Fruit fly (Drosophila melanogaster) whole organism, embryonic: ENCODE results near the gene Gdh.

ENCODE experiments used
- ATbp ChIP-seq: fragments of 200-800 bp; sonication (Bioruptor generic); optimal IDR thresholded peaks from 2 replicates; lab custom pipeline; 2017; ENCODE audit warnings: missing biosample characterization, mild to moderate bottlenecking, missing genetic modification characterization, missing genetic modification reagents
- Blimp-1 ChIP-seq: fragments of 200-800 bp; sonication (Bioruptor generic); optimal IDR thresholded peaks from 3 replicates; lab custom pipeline; 2018; ENCODE audit warnings: missing biosample characterization, missing genetic modification characterization, mild to moderate bottlenecking, moderate library complexity, missing genetic modification reagents
- CG10366 ChIP-seq: fragments of 200-800 bp; sonication (Bioruptor generic); IDR thresholded peaks from 2 replicates; pipeline ENCODE4 v1.3.6; 2022; ENCODE audit warnings: missing biosample characterization, missing genetic modification characterization
- CG11093 ChIP-seq: fragments of 200-800 bp; sonication (Bioruptor generic); IDR thresholded peaks from 3 replicates; pipeline ENCODE4 v1.3.6; 2022; ENCODE audit warnings: missing biosample characterization, missing genetic modification characterization
- CG11456 ChIP-seq: fragments of 200-800 bp; sonication (Bioruptor generic); IDR thresholded peaks from 3 replicates; pipeline ENCODE4 v1.3.6; 2022; ENCODE audit warnings: missing biosample characterization, missing genetic modification characterization
- CG11504 ChIP-seq: fragments of 200-800 bp; sonication (Bioruptor generic); optimal IDR thresholded peaks from 3 replicates; lab custom pipeline; 2019; ENCODE audit warnings: missing biosample characterization, mild to moderate bottlenecking, missing genetic modification characterization, moderate library complexity
- CG11560 ChIP-seq: fragments of 200-800 bp; sonication (Bioruptor generic); IDR thresholded peaks from 3 replicates; pipeline ENCODE4 v1.3.6; 2022; ENCODE audit warnings: missing biosample characterization, missing genetic modification characterization
- CG11696 ChIP-seq: fragments of 200-800 bp; sonication (Bioruptor generic); IDR thresholded peaks from 2 replicates; pipeline ENCODE4 v1.3.6; 2022; ENCODE audit warnings: missing biosample characterization, missing genetic modification characterization
- CG15269 ChIP-seq: fragments of 200-800 bp; sonication (Bioruptor generic); optimal IDR thresholded peaks from 2 replicates; lab custom pipeline; 2018; ENCODE audit warnings: missing biosample characterization, mild to moderate bottlenecking, missing genetic modification characterization, moderate library complexity
- CG15479 ChIP-seq: fragments of 200-800 bp; sonication (Bioruptor generic); optimal IDR thresholded peaks from 3 replicates; lab custom pipeline; 2019; ENCODE audit warnings: missing biosample characterization, mild to moderate bottlenecking, missing genetic modification characterization, moderate library complexity
- CG16815 ChIP-seq: fragments of 200-800 bp; sonication (Bioruptor generic); optimal IDR thresholded peaks from 3 replicates; lab custom pipeline; 2017; ENCODE audit warnings: missing biosample characterization, mild to moderate bottlenecking, missing genetic modification characterization
- CG2875 ChIP-seq: fragments of 200-800 bp; sonication (Bioruptor generic); optimal IDR thresholded peaks from 2 replicates; lab custom pipeline; 2017; ENCODE audit warnings: missing biosample characterization, mild to moderate bottlenecking, missing genetic modification characterization, missing genetic modification reagents
- CG31365 ChIP-seq: fragments of 200-800 bp; sonication (Bioruptor generic); optimal IDR thresholded peaks from 2 replicates; lab custom pipeline; 2018; ENCODE audit warnings: missing biosample characterization, mild to moderate bottlenecking, missing genetic modification characterization
- CG3163 ChIP-seq: fragments of 200-800 bp; sonication (Bioruptor generic); optimal IDR thresholded peaks from 3 replicates; lab custom pipeline; 2016; ENCODE audit warnings: missing biosample characterization, missing genetic modification characterization
- CG33557 ChIP-seq: fragments of 200-800 bp; sonication (Bioruptor generic); optimal IDR thresholded peaks from 2 replicates; lab custom pipeline; 2019; ENCODE audit warnings: missing biosample characterization, mild to moderate bottlenecking, missing genetic modification characterization, moderate library complexity
- CG4404 ChIP-seq: fragments of 200-800 bp; sonication (Bioruptor generic); IDR thresholded peaks from 2 replicates; pipeline ENCODE4 v1.3.6; 2022; ENCODE audit warnings: missing biosample characterization, missing genetic modification characterization
- CG7372 ChIP-seq: fragments of 200-800 bp; sonication (Bioruptor generic); IDR thresholded peaks from 2 replicates; pipeline ENCODE4 v1.3.6; 2022; ENCODE audit warnings: missing biosample characterization, missing genetic modification characterization
- CG8765 ChIP-seq: fragments of 200-800 bp; sonication (Bioruptor generic); IDR thresholded peaks from 2 replicates; pipeline ENCODE4 v1.3.6; 2022; ENCODE audit warnings: missing biosample characterization, missing genetic modification characterization
- CG9609 ChIP-seq: fragments of 200-800 bp; sonication (Bioruptor generic); optimal IDR thresholded peaks from 3 replicates; lab custom pipeline; 2016; ENCODE audit warnings: missing biosample characterization, missing genetic modification characterization
- CTCF ChIP-seq: fragments of 200-800 bp; sonication (Bioruptor generic); optimal IDR thresholded peaks from 2 replicates; lab custom pipeline; 2017; ENCODE audit warnings: missing biosample characterization, mild to moderate bottlenecking, missing genetic modification characterization, moderate library complexity
- Dfd ChIP-seq, 2 experiments: fragments of >200 bp; optimal IDR thresholded peaks; 2 replicates each; lab custom pipeline; 2017; ENCODE audit warnings: missing biosample characterization in 2 of 2, missing genetic modification characterization in 2 of 2
- Dll ChIP-seq: fragments of 200-800 bp; sonication (Bioruptor generic); IDR thresholded peaks from 4 replicates; pipeline ENCODE4 v1.3.6; 2022; ENCODE audit warnings: missing biosample characterization, missing genetic modification characterization; ENCODE audit not compliant: partially characterized antibody
- Elba2 ChIP-seq: fragments of 200-800 bp; sonication (Bioruptor generic); optimal IDR thresholded peaks from 3 replicates; lab custom pipeline; 2016; ENCODE audit warnings: missing biosample characterization, missing genetic modification characterization
- Hmx ChIP-seq: fragments of 200-800 bp; sonication (Bioruptor generic); optimal IDR thresholded peaks from 2 replicates; lab custom pipeline; 2016; ENCODE audit warnings: missing biosample characterization, missing genetic modification characterization
- Hr78 ChIP-seq, 2 experiments: fragments of 200-800 bp in 1 of 2; fragments of >200 bp in 1 of 2; sonication (Bioruptor generic) in 1 of 2; optimal IDR thresholded peaks; 2 replicates each; lab custom pipeline; 2017 to 2019; ENCODE audit warnings: missing biosample characterization in 2 of 2, missing genetic modification characterization in 2 of 2, mild to moderate bottlenecking in 1 of 2, moderate library complexity in 1 of 2
- MTF-1 ChIP-seq: fragments of 200-800 bp; sonication (Bioruptor generic); optimal IDR thresholded peaks from 2 replicates; lab custom pipeline; 2018; ENCODE audit warnings: missing biosample characterization, mild to moderate bottlenecking, missing genetic modification characterization, borderline replicate concordance
- NFAT ChIP-seq: fragments of 200-800 bp; sonication (Bioruptor generic); IDR thresholded peaks from 2 replicates; pipeline ENCODE4 v1.3.6; 2022; ENCODE audit warnings: missing biosample characterization, missing genetic modification characterization
- Stat92E ChIP-seq, 3 experiments: fragments of >200 bp in 2 of 3; fragments of 200-800 bp in 1 of 3; sonication (Bioruptor generic) in 1 of 3; optimal IDR thresholded peaks; 2 replicates each; lab custom pipeline; 2017 to 2019; ENCODE audit warnings: missing biosample characterization in 3 of 3, missing genetic modification characterization in 3 of 3, mild to moderate bottlenecking in 1 of 3, moderate library complexity in 1 of 3
- Tbp ChIP-seq: fragments of >200 bp; optimal IDR thresholded peaks from 2 replicates; lab custom pipeline; 2018; ENCODE audit warnings: missing biosample characterization, missing genetic modification characterization
- ac ChIP-seq: fragments of 200-800 bp; sonication (Bioruptor generic); optimal IDR thresholded peaks from 3 replicates; lab custom pipeline; 2017; ENCODE audit warnings: missing biosample characterization, mild to moderate bottlenecking, missing genetic modification characterization
- bigmax ChIP-seq: fragments of 200-800 bp; sonication (Bioruptor generic); optimal IDR thresholded peaks from 2 replicates; lab custom pipeline; 2018; ENCODE audit warnings: missing biosample characterization, mild to moderate bottlenecking, missing genetic modification characterization
- bowl ChIP-seq: fragments of 200-800 bp; sonication (Bioruptor generic); IDR thresholded peaks from 2 replicates; pipeline ENCODE4 v1.3.6; 2022; ENCODE audit warnings: missing biosample characterization, missing genetic modification characterization
- cg ChIP-seq: fragments of 200-800 bp; sonication (Bioruptor generic); optimal IDR thresholded peaks from 3 replicates; lab custom pipeline; 2019; ENCODE audit warnings: missing biosample characterization, mild to moderate bottlenecking, missing genetic modification characterization, moderate library complexity
- ci ChIP-seq: fragments of 200-800 bp; sonication (Bioruptor generic); IDR thresholded peaks from 3 replicates; pipeline ENCODE4 v1.3.6; 2022; ENCODE audit warnings: missing biosample characterization, missing genetic modification characterization
- crol ChIP-seq: fragments of 200-800 bp; sonication (Bioruptor generic); IDR thresholded peaks from 2 replicates; pipeline ENCODE4 v1.3.6; 2022; ENCODE audit warnings: missing biosample characterization, missing genetic modification characterization
- dysf ChIP-seq: fragments of 200-800 bp; sonication (Bioruptor generic); IDR thresholded peaks from 3 replicates; pipeline ENCODE4 v1.3.6; 2022; ENCODE audit warnings: missing biosample characterization, missing genetic modification characterization
- eve ChIP-seq, 2 experiments: fragments of >200 bp; optimal IDR thresholded peaks; 2 replicates each; lab custom pipeline; 2017; ENCODE audit warnings: missing biosample characterization in 2 of 2, missing genetic modification characterization in 2 of 2
- fd3F ChIP-seq: fragments of 200-800 bp; sonication (Bioruptor generic); optimal IDR thresholded peaks from 2 replicates; lab custom pipeline; 2018; ENCODE audit warnings: missing biosample characterization, mild to moderate bottlenecking, missing genetic modification characterization, moderate library complexity
- fd64A ChIP-seq: fragments of 200-800 bp; sonication (Bioruptor generic); optimal IDR thresholded peaks from 3 replicates; lab custom pipeline; 2018; ENCODE audit warnings: missing biosample characterization, mild to moderate bottlenecking, missing genetic modification characterization
- gcm ChIP-seq: fragments of 200-800 bp; sonication (Bioruptor generic); optimal IDR thresholded peaks from 2 replicates; lab custom pipeline; 2019; ENCODE audit warnings: missing biosample characterization, mild to moderate bottlenecking, missing genetic modification characterization, moderate library complexity
- gcm2 ChIP-seq: fragments of 200-800 bp; sonication (Bioruptor generic); optimal IDR thresholded peaks from 2 replicates; lab custom pipeline; 2016; ENCODE audit warnings: missing biosample characterization, missing genetic modification characterization
- gsb-n ChIP-seq: fragments of 200-800 bp; sonication (Bioruptor generic); optimal IDR thresholded peaks from 3 replicates; lab custom pipeline; 2018; ENCODE audit warnings: missing biosample characterization, mild to moderate bottlenecking, missing genetic modification characterization
- kay ChIP-seq: fragments of 200-800 bp; sonication (Bioruptor generic); optimal IDR thresholded peaks from 2 replicates; lab custom pipeline; 2016; ENCODE audit warnings: missing biosample characterization, missing genetic modification characterization
- ken ChIP-seq: fragments of 200-800 bp; sonication (Bioruptor generic); IDR thresholded peaks from 3 replicates; pipeline ENCODE4 v1.3.6; 2022; ENCODE audit warnings: missing biosample characterization, missing genetic modification characterization
- knrl ChIP-seq: fragments of 200-800 bp; sonication (Bioruptor generic); IDR thresholded peaks from 3 replicates; pipeline ENCODE4 v1.3.6; 2022; ENCODE audit warnings: missing biosample characterization, missing genetic modification characterization; ENCODE audit not compliant: partially characterized antibody
- luna ChIP-seq: fragments of 200-800 bp; sonication (Bioruptor generic); optimal IDR thresholded peaks from 2 replicates; lab custom pipeline; 2016; ENCODE audit warnings: missing biosample characterization, missing genetic modification characterization
- pb ChIP-seq: fragments of 200-800 bp; sonication (Bioruptor generic); optimal IDR thresholded peaks from 3 replicates; lab custom pipeline; 2016; ENCODE audit warnings: missing biosample characterization, missing genetic modification characterization
- scrt ChIP-seq: fragments of 200-800 bp; sonication (Bioruptor generic); optimal IDR thresholded peaks from 2 replicates; lab custom pipeline; 2018; ENCODE audit warnings: missing biosample characterization, mild to moderate bottlenecking, missing genetic modification characterization, moderate library complexity
- vvl ChIP-seq: fragments of 200-800 bp; sonication (Bioruptor generic); IDR thresholded peaks from 2 replicates; pipeline ENCODE4 v1.3.6; 2022; ENCODE audit warnings: missing biosample characterization, missing genetic modification characterization

Gene Gdh

dm6 chr3R:23971764-23972163 lies 28.9 kb upstream of the Gdh start (continued):
- TF ChIP-seq CG11456 (GFP tag; lab: Robert Waterston, UW) (peak; percentile 62; the same call in 1 of the 3 replicates), CG15269 (no peak)

- no peak for TF ChIP-seq CG11696 (GFP tag; lab: Robert Waterston, UW)
- no peak for TF ChIP-seq luna (GFP tag; lab: Kevin White, UChicago)
- TF ChIP-seq Blimp-1 (GFP tag; lab: Kevin White, UChicago), result peak; percentile 34
- TF ChIP-seq ATbp (GFP tag; lab: Kevin White, UChicago), result peak; percentile 31
- peak; percentile 89 for TF ChIP-seq CG31365
- TF ChIP-seq crol (GFP tag; lab: Robert Waterston, UW), result peak; percentile 81
- peak; percentile 60 for TF ChIP-seq cg
- TF ChIP-seq MTF-1 (GFP tag; lab: Kevin White, UChicago), result peak; percentile 11
- TF ChIP-seq Hr78 (GFP tag; optimal IDR thresholded peaks at IDR 0.05; lab: Kevin White, UChicago), result peak in 1 of 2 experiments; percentile 43
- TF ChIP-seq CTCF (GFP tag; lab: Kevin White, UChicago), result no peak
- TF ChIP-seq Dfd (GFP tag; optimal IDR thresholded peaks at IDR 0.05; lab: Kevin White, UChicago), result no peak
- no peak for TF ChIP-seq NFAT (GFP tag; lab: Robert Waterston, UW)
- TF ChIP-seq ci, result peak; percentile 51; the same call in 1 of the 3 replicates
- TF ChIP-seq dysf (GFP tag; lab: Robert Waterston, UW), result no peak
- TF ChIP-seq vvl (GFP tag; lab: Robert Waterston, UW), result peak; percentile 33; the same call in 1 of the 2 replicates
- TF ChIP-seq fd64A, result peak; percentile 11
Measured at dm6 chr3R:23971208-23971607, 28.3 kb upstream of the Gdh start.

dm6 chr3R:23969449-23969848 lies 26.5 kb upstream of the Gdh start:
- TF ChIP-seq knrl (GFP tag; lab: Robert Waterston, UW) (no peak), Stat92E (GFP tag; optimal IDR thresholded peaks at IDR 0.05; lab: Kevin White, UChicago) (no peak), CG33557 (GFP tag; lab: Kevin White, UChicago) (no peak), Elba2 (no peak), gcm2 (GFP tag; lab: Kevin White, UChicago) (no peak), MTF-1 (GFP tag; lab: Kevin White, UChicago) (no peak), CG9609 (GFP tag; lab: Kevin White, UChicago) (no peak), CG10366 (GFP tag; lab: Robert Waterston, UW) (peak; percentile 53), gcm (GFP tag; lab: Kevin White, UChicago) (peak; percentile 47), pb (GFP tag; lab: Kevin White, UChicago) (no peak), CG16815 (GFP tag; lab: Kevin White, UChicago) (no peak), fd3F (GFP tag; lab: Kevin White, UChicago) (peak; percentile 52), ac (GFP tag; lab: Kevin White, UChicago) (no peak), Hmx (GFP tag; lab: Kevin White, UChicago) (no peak), ken (peak; percentile 49; the same call in 1 of the 3 replicates), CG2875 (no peak), Dll (no peak), CG11560 (tag; lab: Robert Waterston, UW) (no peak), CG8765 (GFP tag; lab: Robert Waterston, UW) (no peak), gsb-n (tag; lab: Kevin White, UChicago) (peak; percentile 34), CG3163 (GFP tag; lab: Kevin White, UChicago) (no peak), CG11093 (GFP tag; lab: Robert Waterston, UW) (no peak), CG11504 (tag; lab: Kevin White, UChicago) (peak; percentile 75), kay (GFP tag; lab: Kevin White, UChicago) (no peak), CG4404 (GFP tag; lab: Robert Waterston, UW) (no peak), scrt (GFP tag; lab: Kevin White, UChicago) (no peak), eve (GFP tag; optimal IDR thresholded peaks at IDR 0.05; lab: Kevin White, UChicago) (no peak), Tbp (GFP tag; lab: Kevin White, UChicago) (no peak), CG15479 (GFP tag; lab: Kevin White, UChicago) (no peak), bowl (GFP tag; lab: Robert Waterston, UW) (no peak), CG7372 (no peak), bigmax (GFP tag; lab: Kevin White, UChicago) (no peak)
